Worm (Caenorhabditis elegans) whole organism, mixed stage, embryonic: Measurements from ENCODE around the gene ttr-17.

Experiments used
- ceh-83 ChIP-seq: fragments of 200-800 bp; sonication (Bioruptor generic); optimal IDR thresholded peaks from 2 replicates; lab custom pipeline; 2018; ENCODE audit warnings: mild to moderate bottlenecking, missing genetic modification characterization, missing compliant biosample characterization
- ces-1 ChIP-seq: fragments of 150-350 bp; optimal IDR thresholded peaks from 2 replicates; lab custom pipeline; 2014; ENCODE audit warnings: missing biosample characterization, missing genetic modification reagents, missing genetic modification characterization
- elt-1 ChIP-seq: sonication (generic microtip); optimal IDR thresholded peaks from 2 replicates; lab custom pipeline; 2017; ENCODE audit warnings: missing genetic modification characterization, mild to moderate bottlenecking, missing compliant biosample characterization, antibody characterized with exemption, moderate library complexity, borderline replicate concordance; ENCODE audit not compliant: insufficient read depth
- lin-32 ChIP-seq: fragments of 200-800 bp; sonication (Bioruptor generic); optimal IDR thresholded peaks from 2 replicates; lab custom pipeline; 2018; ENCODE audit warnings: mild to moderate bottlenecking, missing genetic modification characterization, missing compliant biosample characterization
- lsy-2 ChIP-seq: fragments of 150-350 bp; optimal IDR thresholded peaks from 2 replicates; lab custom pipeline; 2014; ENCODE audit warnings: missing biosample characterization, missing genetic modification characterization
- nhr-2 ChIP-seq: fragments of 150-350 bp; optimal IDR thresholded peaks from 2 replicates; lab custom pipeline; 2014; ENCODE audit warnings: missing biosample characterization, missing genetic modification characterization
- nhr-28 ChIP-seq: fragments of 150-350 bp; optimal IDR thresholded peaks from 2 replicates; lab custom pipeline; 2014; ENCODE audit warnings: missing biosample characterization, missing genetic modification characterization
- nhr-76 ChIP-seq: sonication (generic microtip); optimal IDR thresholded peaks from 2 replicates; lab custom pipeline; 2017; ENCODE audit warnings: missing biosample characterization, missing genetic modification characterization
- sptf-1 ChIP-seq: sonication (generic microtip); optimal IDR thresholded peaks from 2 replicates; lab custom pipeline; 2017; ENCODE audit warnings: mild to moderate bottlenecking, missing genetic modification characterization, moderate library complexity, missing compliant biosample characterization
- unc-39 ChIP-seq: fragments of 150-350 bp; optimal IDR thresholded peaks from 2 replicates; lab custom pipeline; 2014; ENCODE audit warnings: missing biosample characterization, missing genetic modification characterization
- unc-62 ChIP-seq: fragments of 150-350 bp; optimal IDR thresholded peaks from 2 replicates; lab custom pipeline; 2014; ENCODE audit warnings: missing biosample characterization, missing genetic modification reagents, missing genetic modification characterization
- zip-8 ChIP-seq: fragments of 150-350 bp; optimal IDR thresholded peaks from 2 replicates; lab custom pipeline; 2014; ENCODE audit warnings: missing biosample characterization, missing genetic modification characterization
- ztf-11 ChIP-seq: fragments of 150-350 bp; optimal IDR thresholded peaks from 2 replicates; lab custom pipeline; 2014; ENCODE audit warnings: missing biosample characterization, missing genetic modification characterization

ce11 chrIV:11089527-11089926, 22.7 kb upstream of the ttr-17 start, which contains the start of gene M7.7:
- TF ChIP-seq nhr-76 (tag; lab: Kevin White, UChicago): no peak
- no peak for TF ChIP-seq ces-1 (GFP tag; lab: Kevin White, UChicago)
- no peak for TF ChIP-seq nhr-2 (tag; lab: Kevin White, UChicago)
- no peak for TF ChIP-seq unc-39
- TF ChIP-seq lin-32 (GFP tag; lab: Kevin White, UChicago): no peak
- TF ChIP-seq ztf-11 (tag; lab: Kevin White, UChicago): no peak
- TF ChIP-seq unc-62 (GFP tag; lab: Kevin White, UChicago): no peak
- TF ChIP-seq lsy-2 (tag; lab: Kevin White, UChicago): no peak
- no peak for TF ChIP-seq zip-8 (tag; lab: Kevin White, UChicago)
- no peak for TF ChIP-seq sptf-1 (tag; lab: Kevin White, UChicago)
- TF ChIP-seq ceh-83 (GFP tag; lab: Kevin White, UChicago): no peak
- TF ChIP-seq elt-1 (tag; lab: Kevin White, UChicago): no peak
- TF ChIP-seq nhr-28 (tag; lab: Kevin White, UChicago): no peak
